Fruit fly (Drosophila melanogaster): Measurements from ENCODE around the gene Moe.

- no peak for TF ChIP-seq EcR (GFP tag; optimal IDR thresholded peaks at IDR 0.05)
- TF ChIP-seq CG8478 (optimal IDR thresholded peaks at IDR 0.05) = no peak
Measured at dm6 chrX:8908137-8908536, 10.0 kb upstream of the Moe start.

Data from whole organism.